Fruit fly (Drosophila melanogaster) whole organism, prepupa: ENCODE results near the gene CG11668.

Experiments used
- CG10631 ChIP-seq: fragments of 200-800 bp; sonication (Bioruptor generic); optimal IDR thresholded peaks from 2 replicates; lab custom pipeline; 2016; ENCODE audit warnings: missing biosample characterization, missing genetic modification characterization
- CG11294 ChIP-seq: fragments of 200-800 bp; sonication (Bioruptor generic); IDR thresholded peaks from 2 replicates; pipeline ENCODE4 v1.3.6; 2022; ENCODE audit warnings: missing biosample characterization, missing genetic modification characterization
- CG11902 ChIP-seq: fragments of 200-800 bp; sonication (Bioruptor generic); optimal IDR thresholded peaks from 3 replicates; lab custom pipeline; 2016; ENCODE audit warnings: missing biosample characterization, missing genetic modification characterization
- CG15336 ChIP-seq: fragments of 200-800 bp; sonication (Bioruptor generic); IDR thresholded peaks from 2 replicates; pipeline ENCODE4 v1.3.6; 2022; ENCODE audit warnings: missing biosample characterization, missing genetic modification characterization
- CG16779 ChIP-seq: fragments of 200-800 bp; sonication (Bioruptor generic); optimal IDR thresholded peaks from 3 replicates; lab custom pipeline; 2017; ENCODE audit warnings: missing biosample characterization, mild to moderate bottlenecking, missing genetic modification characterization
- CG31627 ChIP-seq: fragments of 200-800 bp; sonication (Bioruptor generic); optimal IDR thresholded peaks from 3 replicates; lab custom pipeline; 2016; ENCODE audit warnings: missing biosample characterization, missing genetic modification characterization
- CG32006 ChIP-seq: fragments of 200-800 bp; sonication (Bioruptor generic); optimal IDR thresholded peaks from 3 replicates; lab custom pipeline; 2017; ENCODE audit warnings: missing biosample characterization, mild to moderate bottlenecking, missing genetic modification characterization
- CG3919 ChIP-seq: fragments of 200-800 bp; sonication (Bioruptor generic); optimal IDR thresholded peaks from 3 replicates; lab custom pipeline; 2016; ENCODE audit warnings: missing biosample characterization, missing genetic modification characterization
- CG4318 ChIP-seq: fragments of 200-800 bp; sonication (Bioruptor generic); optimal IDR thresholded peaks from 3 replicates; lab custom pipeline; 2017; ENCODE audit warnings: missing biosample characterization, mild to moderate bottlenecking, missing genetic modification characterization
- CG6163 ChIP-seq: fragments of 200-800 bp; sonication (Bioruptor generic); IDR thresholded peaks from 3 replicates; pipeline ENCODE4 v1.3.6; 2022; ENCODE audit warnings: missing biosample characterization, missing genetic modification characterization
- CG6792 ChIP-seq: fragments of 200-800 bp; sonication (Bioruptor generic); optimal IDR thresholded peaks from 3 replicates; lab custom pipeline; 2016; ENCODE audit warnings: missing biosample characterization, missing genetic modification characterization
- CG6808 ChIP-seq: fragments of 200-800 bp; sonication (Bioruptor generic); optimal IDR thresholded peaks from 3 replicates; lab custom pipeline; 2017; ENCODE audit warnings: missing biosample characterization, missing genetic modification characterization, mild to moderate bottlenecking, moderate library complexity, missing genetic modification reagents
- CG6854 ChIP-seq: fragments of 200-800 bp; sonication (Bioruptor generic); optimal IDR thresholded peaks from 2 replicates; lab custom pipeline; 2017; ENCODE audit warnings: missing biosample characterization, mild to moderate bottlenecking, missing genetic modification characterization
- CG7368 ChIP-seq: fragments of 200-800 bp; sonication (Bioruptor generic); optimal IDR thresholded peaks from 3 replicates; lab custom pipeline; 2016; ENCODE audit warnings: missing biosample characterization, missing genetic modification characterization
- CG8119 ChIP-seq: fragments of 200-800 bp; sonication (Bioruptor generic); IDR thresholded peaks from 3 replicates; pipeline ENCODE4 v1.3.6; 2022; ENCODE audit warnings: missing biosample characterization, missing genetic modification characterization
- CG8319 ChIP-seq: fragments of 200-800 bp; sonication (Bioruptor generic); optimal IDR thresholded peaks from 3 replicates; lab custom pipeline; 2016; ENCODE audit warnings: missing biosample characterization, missing genetic modification characterization
- Eip93F ChIP-seq: fragments of 200-800 bp; sonication (Bioruptor generic); optimal IDR thresholded peaks from 2 replicates; lab custom pipeline; 2016; ENCODE audit warnings: missing biosample characterization, mild to moderate bottlenecking, missing genetic modification characterization
- Ets21C ChIP-seq: fragments of 200-800 bp; sonication (Bioruptor generic); optimal IDR thresholded peaks from 3 replicates; lab custom pipeline; 2016; ENCODE audit warnings: missing biosample characterization, missing genetic modification characterization
- Hr4 ChIP-seq: fragments of 200-800 bp; sonication (Bioruptor generic); optimal IDR thresholded peaks from 3 replicates; lab custom pipeline; 2016; ENCODE audit warnings: missing biosample characterization, missing genetic modification characterization
- Lpt ChIP-seq: fragments of 200-800 bp; sonication (Bioruptor generic); optimal IDR thresholded peaks from 3 replicates; lab custom pipeline; 2016; ENCODE audit warnings: missing biosample characterization, missing genetic modification characterization
- OdsH ChIP-seq: fragments of 200-800 bp; sonication (Bioruptor generic); optimal IDR thresholded peaks from 3 replicates; lab custom pipeline; 2016; ENCODE audit warnings: missing biosample characterization, missing genetic modification characterization
- Sox102F ChIP-seq: fragments of 200-800 bp; sonication (Bioruptor generic); optimal IDR thresholded peaks from 2 replicates; lab custom pipeline; 2016; ENCODE audit warnings: missing biosample characterization, mild to moderate bottlenecking, missing genetic modification characterization
- Sox14 ChIP-seq: fragments of 200-800 bp; sonication (Bioruptor generic); optimal IDR thresholded peaks from 3 replicates; lab custom pipeline; 2016; ENCODE audit warnings: missing biosample characterization, missing genetic modification characterization
- cyc ChIP-seq: fragments of 200-800 bp; sonication (Bioruptor generic); optimal IDR thresholded peaks from 3 replicates; lab custom pipeline; 2016; ENCODE audit warnings: missing biosample characterization, missing genetic modification characterization
- dac ChIP-seq: fragments of 200-800 bp; sonication (Bioruptor generic); optimal IDR thresholded peaks from 2 replicates; lab custom pipeline; 2017; ENCODE audit warnings: missing biosample characterization, mild to moderate bottlenecking, missing genetic modification characterization
- dsx ChIP-seq: fragments of 200-800 bp; optimal IDR thresholded peaks from 3 replicates; lab custom pipeline; 2019; ENCODE audit warnings: missing biosample characterization, mild to moderate bottlenecking, missing genetic modification characterization, moderate library complexity; ENCODE audit not compliant: poor library complexity, severe bottlenecking
- eg ChIP-seq: fragments of 200-800 bp; sonication (Bioruptor generic); IDR thresholded peaks from 3 replicates; pipeline ENCODE4 v1.3.6; 2022; ENCODE audit warnings: missing biosample characterization, missing genetic modification characterization
- esn ChIP-seq: fragments of 200-800 bp; sonication (Bioruptor generic); optimal IDR thresholded peaks from 2 replicates; lab custom pipeline; 2016; ENCODE audit warnings: missing biosample characterization, mild to moderate bottlenecking, missing genetic modification characterization, moderate library complexity
- fd59A ChIP-seq: fragments of 200-800 bp; sonication (Bioruptor generic); optimal IDR thresholded peaks from 2 replicates; lab custom pipeline; 2017; ENCODE audit warnings: missing biosample characterization, mild to moderate bottlenecking, missing genetic modification characterization, missing genetic modification reagents
- fkh ChIP-seq: fragments of 200-800 bp; sonication (Bioruptor generic); optimal IDR thresholded peaks from 3 replicates; lab custom pipeline; 2017; ENCODE audit warnings: missing biosample characterization, mild to moderate bottlenecking, missing genetic modification characterization, moderate library complexity
- pdm3 ChIP-seq: fragments of 200-800 bp; sonication (Bioruptor generic); optimal IDR thresholded peaks from 3 replicates; lab custom pipeline; 2016; ENCODE audit warnings: missing biosample characterization, missing genetic modification characterization
- salr ChIP-seq, 2 experiments: fragments of 200-800 bp; sonication (Bioruptor generic); optimal IDR thresholded peaks; 3 replicates each; lab custom pipeline; 2016 to 2018; ENCODE audit warnings: missing biosample characterization in 2 of 2, missing genetic modification characterization in 2 of 2, mild to moderate bottlenecking in 1 of 2
- spab ChIP-seq: fragments of 200-800 bp; sonication (Bioruptor generic); optimal IDR thresholded peaks from 2 replicates; lab custom pipeline; 2017; ENCODE audit warnings: missing biosample characterization, mild to moderate bottlenecking, missing genetic modification characterization, missing genetic modification reagents
- ss ChIP-seq, 2 experiments: fragments of 200-800 bp; sonication (Bioruptor generic); optimal IDR thresholded peaks; 2 replicates in 1 of 2; 3 replicates in 1 of 2; lab custom pipeline; 2017 to 2018; ENCODE audit warnings: mild to moderate bottlenecking in 2 of 2, missing biosample characterization in 2 of 2, missing genetic modification characterization in 2 of 2, moderate library complexity in 1 of 2
- svp ChIP-seq: fragments of 200-800 bp; sonication (Bioruptor generic); peaks from one replicate; lab custom pipeline; 2016; ENCODE audit warnings: missing biosample characterization, missing genetic modification characterization
- topi ChIP-seq: fragments of 200-800 bp; sonication (Bioruptor generic); optimal IDR thresholded peaks from 3 replicates; lab custom pipeline; 2016; ENCODE audit warnings: missing biosample characterization, missing genetic modification characterization
- vri ChIP-seq: fragments of 200-800 bp; sonication (Bioruptor generic); optimal IDR thresholded peaks from 3 replicates; lab custom pipeline; 2016; ENCODE audit warnings: missing biosample characterization, mild to moderate bottlenecking, missing genetic modification characterization

Gene CG11668

dm6 chr3R:13012351-13012750, 25.8 kb upstream of the CG11668 start (continued):
- no peak; the same call in 1 of the 2 replicates for TF ChIP-seq CG15336 (GFP tag; lab: Robert Waterston, UW)
- peak; percentile 78 for TF ChIP-seq pdm3 (GFP tag; lab: Kevin White, UChicago)
- TF ChIP-seq Sox102F (GFP tag; lab: Kevin White, UChicago) = peak; percentile 71
- TF ChIP-seq topi (GFP tag; lab: Kevin White, UChicago) = peak; percentile 66
- TF ChIP-seq dsx (GFP tag; lab: Kevin White, UChicago) = peak; percentile 48
- peak; percentile 47 for TF ChIP-seq spab (GFP tag; lab: Kevin White, UChicago)
- TF ChIP-seq dac (GFP tag; lab: Kevin White, UChicago) = peak; percentile 77
- no peak for TF ChIP-seq CG4318 (GFP tag; lab: Kevin White, UChicago)
- TF ChIP-seq Sox14 (GFP tag; lab: Kevin White, UChicago) = peak; percentile 90
- peak; percentile 81 for TF ChIP-seq esn (GFP tag; lab: Kevin White, UChicago)
- TF ChIP-seq cyc (GFP tag; lab: Kevin White, UChicago) = peak; percentile 74
- peak; percentile 63 for TF ChIP-seq CG8319 (GFP tag; lab: Kevin White, UChicago)
- TF ChIP-seq Lpt (GFP tag; lab: Kevin White, UChicago) = peak; percentile 76
- TF ChIP-seq salr (GFP tag; optimal IDR thresholded peaks at IDR 0.05; lab: Kevin White, UChicago) = peak; percentile 50 to 55
- peak; percentile 77 for TF ChIP-seq CG6792 (GFP tag; lab: Kevin White, UChicago)
- peak; percentile 74 for TF ChIP-seq CG7368 (GFP tag; lab: Kevin White, UChicago)
- TF ChIP-seq Hr4 (GFP tag; lab: Kevin White, UChicago) = peak; percentile 74
- TF ChIP-seq fd59A (GFP tag; lab: Kevin White, UChicago) = peak; percentile 33
- peak; percentile 86 for TF ChIP-seq vri (GFP tag; lab: Kevin White, UChicago)
- peak; percentile 59 for TF ChIP-seq fkh
- peak; percentile 77 for TF ChIP-seq OdsH
- peak; percentile 88 for TF ChIP-seq CG6163
- peak; percentile 77 for TF ChIP-seq CG32006
- TF ChIP-seq CG11294 (GFP tag; lab: Robert Waterston, UW) = peak; percentile 51
- TF ChIP-seq CG16779 (tag; lab: Kevin White, UChicago) = peak; percentile 53
- TF ChIP-seq CG6808 = peak; percentile 69
- peak; percentile 89 for TF ChIP-seq eg
- peak; percentile 71 to 75 for TF ChIP-seq ss (GFP tag; optimal IDR thresholded peaks at IDR 0.05; lab: Kevin White, UChicago)

dm6 chr3R:13012990-13013389, 25.2 kb upstream of the CG11668 start:
- no peak for TF ChIP-seq CG10631 (GFP tag; lab: Kevin White, UChicago)
- no peak for TF ChIP-seq Ets21C
- TF ChIP-seq CG31627 (GFP tag; lab: Kevin White, UChicago) = no peak
- TF ChIP-seq CG6163 = peak; percentile 59
- no peak for TF ChIP-seq fd59A (GFP tag; lab: Kevin White, UChicago)
- no peak for TF ChIP-seq CG6854 (GFP tag; lab: Kevin White, UChicago)
- no peak for TF ChIP-seq CG3919 (GFP tag; lab: Kevin White, UChicago)

- TF ChIP-seq CG15336 (GFP tag; lab: Robert Waterston, UW) (peak; percentile 51), CG32006 (peak; percentile 55), CG11294 (GFP tag; lab: Robert Waterston, UW) (peak; percentile 45; the same call in 1 of the 2 replicates), Hr4 (GFP tag; lab: Kevin White, UChicago) (peak; percentile 43), CG11902 (GFP tag; lab: Kevin White, UChicago) (no peak), eg (peak; percentile 54), svp (GFP tag; lab: Kevin White, UChicago) (no peak), Eip93F (GFP tag; lab: Kevin White, UChicago) (no peak), CG8119 (0 out of 3 replicates have a peak, but pooled peaks have one; percentile 18), CG10631 (GFP tag; lab: Kevin White, UChicago) (no peak), CG6163 (peak; percentile 41; the same call in 2 of the 3 replicates)
Observed at dm6 chr3R:13014168-13014881, 23.9 kb upstream of the CG11668 start.
